Worm (Caenorhabditis elegans): ENCODE measurements around the gene miro-1.

Gene miro-1

ce11 chrIV:4748408-4749105, 33.0 kb upstream of the miro-1 start, which contains the start of gene cyc-2.1:
Gene cyc-2.1 (minus strand): TSS chrIV:4749012.
- TF ChIP-seq flt-1 (GFP tag; IDR thresholded peaks at IDR 0.05) (0 out of 2 replicates have a peak, but pooled peaks have one; percentile 58), ztf-23 (GFP tag; IDR thresholded peaks at IDR 0.05) (0 out of 2 replicates have a peak, but pooled peaks have one; percentile 46), tab-1 (GFP tag; IDR thresholded peaks at IDR 0.05) (no peak)

- no peak for TF ChIP-seq T22C8.4 (GFP tag; IDR thresholded peaks at IDR 0.05)
- no peak for TF ChIP-seq cog-1 (tag; optimal IDR thresholded peaks at IDR 0.05)
- TF ChIP-seq flt-1 (GFP tag; IDR thresholded peaks at IDR 0.05), result no peak
- TF ChIP-seq ztf-29 (GFP tag; IDR thresholded peaks at IDR 0.05), result no peak
- no peak for TF ChIP-seq ref-1 (GFP tag; conservative IDR thresholded peaks at IDR 0.05)
- TF ChIP-seq tab-1 (GFP tag; IDR thresholded peaks at IDR 0.05), result no peak
- TF ChIP-seq klf-2 (GFP tag; conservative IDR thresholded peaks at IDR 0.05), result no peak
- TF ChIP-seq med-1 (GFP tag; optimal IDR thresholded peaks at IDR 0.05; ENCODE audit: insufficient read depth), result no peak
- no peak for TF ChIP-seq ztf-23 (GFP tag; IDR thresholded peaks at IDR 0.05)
Observed at ce11 chrIV:4747553-4747952, 31.9 kb upstream of the miro-1 start, which contains the start of gene tctn-1. Gene tctn-1 (minus strand): TSS chrIV:4747832.

ce11 chrIV:4745422-4745821, 29.8 kb upstream of the miro-1 start, which contains the start of gene timm-17B.1:
Gene timm-17B.1 (minus strand): TSS chrIV:4745492.
- TF ChIP-seq ztf-29 (GFP tag; IDR thresholded peaks at IDR 0.05) (no peak), cog-1 (tag; optimal IDR thresholded peaks at IDR 0.05) (no peak), ref-1 (GFP tag; conservative IDR thresholded peaks at IDR 0.05) (no peak), med-1 (GFP tag; optimal IDR thresholded peaks at IDR 0.05; ENCODE audit: insufficient read depth) (no peak), klf-2 (GFP tag; conservative IDR thresholded peaks at IDR 0.05) (no peak), tab-1 (GFP tag; IDR thresholded peaks at IDR 0.05) (no peak), ztf-23 (GFP tag; IDR thresholded peaks at IDR 0.05) (no peak), flt-1 (GFP tag; IDR thresholded peaks at IDR 0.05) (no peak), T22C8.4 (GFP tag; IDR thresholded peaks at IDR 0.05) (no peak)

- no peak for TF ChIP-seq ztf-23 (GFP tag; IDR thresholded peaks at IDR 0.05)
- no peak for TF ChIP-seq ref-1 (GFP tag; conservative IDR thresholded peaks at IDR 0.05)
- TF ChIP-seq klf-2 (GFP tag; conservative IDR thresholded peaks at IDR 0.05), result no peak
- no peak for TF ChIP-seq ztf-29 (GFP tag; IDR thresholded peaks at IDR 0.05)
- TF ChIP-seq flt-1 (GFP tag; IDR thresholded peaks at IDR 0.05), result no peak
- TF ChIP-seq T22C8.4 (GFP tag; IDR thresholded peaks at IDR 0.05), result no peak
- TF ChIP-seq med-1 (GFP tag; optimal IDR thresholded peaks at IDR 0.05; ENCODE audit: insufficient read depth), result no peak
- no peak for TF ChIP-seq tab-1 (GFP tag; IDR thresholded peaks at IDR 0.05)
- TF ChIP-seq cog-1 (tag; optimal IDR thresholded peaks at IDR 0.05), result no peak
Observed at ce11 chrIV:4744167-4744566, 28.6 kb upstream of the miro-1 start, which contains the start of gene hoe-1. Gene hoe-1 (minus strand): TSS chrIV:4744267.

- TF ChIP-seq flt-1 (GFP tag; IDR thresholded peaks at IDR 0.05) (no peak), med-1 (GFP tag; optimal IDR thresholded peaks at IDR 0.05; ENCODE audit: insufficient read depth) (no peak), tab-1 (GFP tag; IDR thresholded peaks at IDR 0.05) (no peak), ref-1 (GFP tag; conservative IDR thresholded peaks at IDR 0.05) (no peak), klf-2 (GFP tag; conservative IDR thresholded peaks at IDR 0.05) (no peak), ztf-23 (GFP tag; IDR thresholded peaks at IDR 0.05) (no peak), cog-1 (tag; optimal IDR thresholded peaks at IDR 0.05) (no peak), ztf-29 (GFP tag; IDR thresholded peaks at IDR 0.05) (no peak), T22C8.4 (GFP tag; IDR thresholded peaks at IDR 0.05) (no peak)
Observed at ce11 chrIV:4742480-4742879, 26.9 kb upstream of the miro-1 start.

- TF ChIP-seq ref-1 (GFP tag; conservative IDR thresholded peaks at IDR 0.05), result no peak
- TF ChIP-seq ztf-29 (GFP tag; IDR thresholded peaks at IDR 0.05), result no peak
- no peak for TF ChIP-seq cog-1 (tag; optimal IDR thresholded peaks at IDR 0.05)
- no peak for TF ChIP-seq klf-2 (GFP tag; conservative IDR thresholded peaks at IDR 0.05)
- no peak for TF ChIP-seq tab-1 (GFP tag; IDR thresholded peaks at IDR 0.05)
- no peak for TF ChIP-seq T22C8.4 (GFP tag; IDR thresholded peaks at IDR 0.05)
- TF ChIP-seq med-1 (GFP tag; optimal IDR thresholded peaks at IDR 0.05; ENCODE audit: insufficient read depth), result no peak
- no peak for TF ChIP-seq flt-1 (GFP tag; IDR thresholded peaks at IDR 0.05)
- no peak for TF ChIP-seq ztf-23 (GFP tag; IDR thresholded peaks at IDR 0.05)
Observed at ce11 chrIV:4737258-4737657, 21.7 kb upstream of the miro-1 start, which contains the start of gene fbxb-78. Gene fbxb-78 (plus strand): TSS chrIV:4737558.

ce11 chrIV:4727935-4728334, 12.3 kb upstream of the miro-1 start:
- TF ChIP-seq klf-2 (GFP tag; conservative IDR thresholded peaks at IDR 0.05) (peak; percentile 71), flt-1 (GFP tag; IDR thresholded peaks at IDR 0.05) (peak; percentile 66), ztf-29 (GFP tag; IDR thresholded peaks at IDR 0.05) (peak; percentile 31; the same call in 1 of the 2 replicates), cog-1 (tag; optimal IDR thresholded peaks at IDR 0.05) (peak; percentile 49), T22C8.4 (GFP tag; IDR thresholded peaks at IDR 0.05) (peak; percentile 40; the same call in 1 of the 2 replicates), ztf-23 (GFP tag; IDR thresholded peaks at IDR 0.05) (peak; percentile 90)

- peak; percentile 60 for TF ChIP-seq T22C8.4 (GFP tag; IDR thresholded peaks at IDR 0.05)
- 0 out of 2 replicates have a peak, but pooled peaks have one; percentile 59 for TF ChIP-seq tab-1 (GFP tag; IDR thresholded peaks at IDR 0.05)
- 0 out of 2 replicates have a peak, but pooled peaks have one; percentile 20 for TF ChIP-seq ref-1 (GFP tag; conservative IDR thresholded peaks at IDR 0.05)
- peak; percentile 90 for TF ChIP-seq flt-1 (GFP tag; IDR thresholded peaks at IDR 0.05)
- TF ChIP-seq cog-1 (tag; optimal IDR thresholded peaks at IDR 0.05), result peak; percentile 49
- TF ChIP-seq ztf-23 (GFP tag; IDR thresholded peaks at IDR 0.05), result peak; percentile 95
- TF ChIP-seq klf-2 (GFP tag; conservative IDR thresholded peaks at IDR 0.05), result peak; percentile 68; the same call in 1 of the 2 replicates
Observed at ce11 chrIV:4725478-4725920, 9.9 kb upstream of the miro-1 start.

- TF ChIP-seq ztf-29 (GFP tag; IDR thresholded peaks at IDR 0.05) (no peak), ref-1 (GFP tag; conservative IDR thresholded peaks at IDR 0.05) (no peak), flt-1 (GFP tag; IDR thresholded peaks at IDR 0.05) (no peak), med-1 (GFP tag; optimal IDR thresholded peaks at IDR 0.05; ENCODE audit: insufficient read depth) (no peak), cog-1 (tag; optimal IDR thresholded peaks at IDR 0.05) (no peak), ztf-23 (GFP tag; IDR thresholded peaks at IDR 0.05) (no peak), tab-1 (GFP tag; IDR thresholded peaks at IDR 0.05) (no peak), klf-2 (GFP tag; conservative IDR thresholded peaks at IDR 0.05) (no peak), T22C8.4 (GFP tag; IDR thresholded peaks at IDR 0.05) (no peak)
Observed at ce11 chrIV:4724562-4724961, 9.0 kb upstream of the miro-1 start, which contains the start of gene K08F11.1. Gene K08F11.1 (plus strand): TSS chrIV:4724862.
